Fruit fly (Drosophila melanogaster): ENCODE results near the gene mRpL55.

- TF ChIP-seq lola (GFP tag; optimal IDR thresholded peaks at IDR 0.05) (no peak), pan (optimal IDR thresholded peaks at IDR 0.05) (no peak), sv (GFP tag; optimal IDR thresholded peaks at IDR 0.05) (no peak)
These were observed 15.6 kb downstream of the mRpL55 start for dm6 chr3R:19079140-19079539.
